Fruit fly (Drosophila melanogaster) ovary, adult (tissue): ENCODE data around the gene exex.

ENCODE experiments used
- CG17801 ChIP-seq: fragments of 200-800 bp; optimal IDR thresholded peaks from 2 replicates; lab custom pipeline; 2019; ENCODE audit warnings: missing biosample characterization, mild to moderate bottlenecking, missing genetic modification characterization, moderate library complexity; ENCODE audit not compliant: partially characterized antibody

exex gene

dm6 chr3L:7984623-7985237 is 36.7 kb downstream of the exex start:
- no peak for TF ChIP-seq CG17801 (GFP tag; lab: Kevin White, UChicago)

dm6 chr3L:7988401-7988800 is 40.4 kb downstream of the exex start:
- TF ChIP-seq CG17801 (GFP tag; lab: Kevin White, UChicago) = no peak

- TF ChIP-seq CG17801 (GFP tag; lab: Kevin White, UChicago) = no peak
These were observed 41.1 kb downstream of the exex start for dm6 chr3L:7988828-7989673.

dm6 chr3L:7990256-7990655 is 42.3 kb downstream of the exex start:
- no peak for TF ChIP-seq CG17801 (GFP tag; lab: Kevin White, UChicago)

dm6 chr3L:7992854-7993253 is 44.9 kb downstream of the exex start:
- no peak for TF ChIP-seq CG17801 (GFP tag; lab: Kevin White, UChicago)

dm6 chr3L:7993570-7994319 is 45.8 kb downstream of the exex start:
- no peak for TF ChIP-seq CG17801 (GFP tag; lab: Kevin White, UChicago)

dm6 chr3L:7996364-7996763 is 48.4 kb downstream of the exex start:
- TF ChIP-seq CG17801 (GFP tag; lab: Kevin White, UChicago) = no peak

dm6 chr3L:7999933-8000332 is 51.9 kb downstream of the exex start:
- no peak for TF ChIP-seq CG17801 (GFP tag; lab: Kevin White, UChicago)
